Worm (Caenorhabditis elegans) whole organism, L2 larva: ENCODE data around the gene ZK1240.11.

ENCODE experiments used
- R02D3.7 ChIP-seq: fragments of 150-350 bp; optimal IDR thresholded peaks from 2 replicates; lab custom pipeline; 2014; ENCODE audit warnings: missing biosample characterization, missing genetic modification characterization
- Y55F3AM.14 ChIP-seq: fragments of 200-800 bp; sonication (Bioruptor generic); optimal IDR thresholded peaks from 2 replicates; lab custom pipeline; 2018; ENCODE audit warnings: mild to moderate bottlenecking, missing genetic modification characterization, missing compliant biosample characterization
- ZK546.5 ChIP-seq: sonication (generic microtip); optimal IDR thresholded peaks from 2 replicates; lab custom pipeline; 2017; ENCODE audit warnings: missing biosample characterization, missing genetic modification characterization
- mab-5 ChIP-seq: fragments of 150-350 bp; optimal IDR thresholded peaks from 2 replicates; lab custom pipeline; 2014; ENCODE audit warnings: missing biosample characterization, missing genetic modification characterization
- nhr-11 ChIP-seq: fragments of 150-350 bp; optimal IDR thresholded peaks from 2 replicates; lab custom pipeline; 2014; ENCODE audit warnings: missing biosample characterization, missing genetic modification characterization
- nhr-12 ChIP-seq: fragments of 150-350 bp; optimal IDR thresholded peaks from 2 replicates; lab custom pipeline; 2014; ENCODE audit warnings: missing biosample characterization, missing genetic modification characterization
- nhr-237 ChIP-seq: fragments of 150-350 bp; optimal IDR thresholded peaks from 2 replicates; lab custom pipeline; 2014; ENCODE audit warnings: missing biosample characterization, missing genetic modification characterization
- nhr-77 ChIP-seq: fragments of 150-350 bp; optimal IDR thresholded peaks from 2 replicates; lab custom pipeline; 2014; ENCODE audit warnings: missing biosample characterization, missing genetic modification characterization
- ztf-11 ChIP-seq: sonication (generic microtip); optimal IDR thresholded peaks from 2 replicates; lab custom pipeline; 2017; ENCODE audit warnings: missing biosample characterization, missing genetic modification characterization

- TF ChIP-seq ZK546.5 (tag; lab: Kevin White, UChicago) (no peak), ztf-11 (no peak), nhr-12 (tag; lab: Kevin White, UChicago) (no peak), nhr-77 (no peak), mab-5 (tag; lab: Kevin White, UChicago) (no peak), nhr-11 (no peak), R02D3.7 (tag; lab: Kevin White, UChicago) (no peak), nhr-237 (no peak), Y55F3AM.14 (GFP tag; lab: Kevin White, UChicago) (no peak)
Observed at ce11 chrII:2354476-2354875, 29.4 kb downstream of the ZK1240.11 start, which contains the start of gene F43C11.2.
